Fruit fly (Drosophila melanogaster) Kc167 (cell line): ENCODE measurements around the gene Ser12.

Experiments used
- Myc ChIP-seq: fragments of >200 bp; optimal IDR thresholded peaks from 2 replicates; lab custom pipeline; 2017; ENCODE audit warnings: missing external identifiers
- Sin3A ChIP-seq: fragments of >200 bp; optimal IDR thresholded peaks from 2 replicates; lab custom pipeline; 2018; ENCODE audit warnings: missing external identifiers

- TF ChIP-seq Myc (lab: Kevin White, UChicago) (no peak), Sin3A (lab: Kevin White, UChicago) (no peak)
Observed at dm6 chr2L:2287807-2288206, 36.7 kb upstream of the Ser12 start, which contains the start of gene CG42658.
